Worm (Caenorhabditis elegans) whole organism, L4/young adult: ENCODE results near the gene D1086.11.

Source experiments
- W03F9.2 ChIP-seq: fragments of 150-350 bp; optimal IDR thresholded peaks from 2 replicates; lab custom pipeline; 2014; ENCODE audit warnings: missing biosample characterization, missing genetic modification characterization
- dao-5 ChIP-seq: sonication (generic microtip); optimal IDR thresholded peaks from 2 replicates; lab custom pipeline; 2016; ENCODE audit warnings: missing genotype, missing genetic modification characterization, moderate library complexity, missing compliant biosample characterization

- TF ChIP-seq W03F9.2 (tag; lab: Kevin White, UChicago) (no peak), dao-5 (no peak)
Measured at ce11 chrV:14093805-14094204, 19.5 kb downstream of the D1086.11 start, which contains the start of gene D1086.8.
